Fruit fly (Drosophila melanogaster): ENCODE data around the gene Scsalpha2.

Gene Scsalpha2

DNA sequence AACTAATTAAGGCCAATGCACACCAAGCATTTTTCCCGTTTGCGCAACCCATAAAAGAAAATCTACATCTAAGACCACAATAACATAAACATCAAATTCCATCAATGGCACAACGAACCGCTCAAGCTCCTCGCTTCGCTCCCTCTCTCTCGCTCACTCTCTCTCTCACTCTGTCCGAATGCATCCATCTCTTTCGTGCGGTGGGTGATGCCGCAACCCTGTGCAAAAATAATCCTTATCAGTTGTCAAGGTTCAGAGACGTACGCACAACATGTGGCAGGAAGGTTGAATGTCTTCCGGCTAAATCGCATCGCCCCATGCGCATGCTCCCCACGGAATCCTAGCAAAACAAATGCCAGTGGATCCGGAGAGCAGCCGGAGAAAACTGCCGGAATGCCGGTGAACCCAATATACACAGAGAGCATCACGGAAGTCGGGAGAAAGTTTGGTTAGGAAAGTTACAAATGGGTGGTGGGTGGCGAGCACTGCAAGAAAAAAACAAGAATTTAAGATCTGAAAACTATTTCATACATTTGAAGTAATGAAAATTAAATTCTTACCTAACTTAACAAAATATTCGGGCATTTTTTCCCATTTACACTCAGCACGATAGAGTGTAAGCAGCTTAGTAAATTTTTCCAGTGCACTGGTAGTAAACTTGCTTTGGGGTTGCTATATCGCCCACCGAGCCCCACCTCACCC is 36.0 kb upstream of the Scsalpha2 start (continued):
- TF ChIP-seq CG17802 (tag; optimal IDR thresholded peaks at IDR 0.05) (peak; percentile 74), psq (GFP tag; optimal IDR thresholded peaks at IDR 0.05) (peak; percentile 54), CG13624 (GFP tag; optimal IDR thresholded peaks at IDR 0.05) (peak; percentile 79), ERR (GFP tag; optimal IDR thresholded peaks at IDR 0.05) (peak; percentile 89), al (GFP tag; IDR thresholded peaks at IDR 0.05) (peak; percentile 89), wor (GFP tag; IDR thresholded peaks at IDR 0.05) (peak; percentile 90), pnt (GFP tag; optimal IDR thresholded peaks at IDR 0.05) (peak; percentile 81), CG11560 (tag; IDR thresholded peaks at IDR 0.05) (peak; percentile 83), HLH4C (GFP tag; IDR thresholded peaks at IDR 0.05; ENCODE audit: partially characterized antibody) (no peak), Six4 (GFP tag; optimal IDR thresholded peaks at IDR 0.05) (peak; percentile 85), CG4360 (GFP tag; IDR thresholded peaks at IDR 0.05) (peak; percentile 53), CG4707 (GFP tag; optimal IDR thresholded peaks at IDR 0.05) (peak; percentile 61), CG14014 (GFP tag; IDR thresholded peaks at IDR 0.05) (peak; percentile 97), CG8944 (GFP tag; optimal IDR thresholded peaks at IDR 0.05) (peak; percentile 83), gt (GFP tag; IDR thresholded peaks at IDR 0.05) (peak; percentile 69), Hr78 (GFP tag; optimal IDR thresholded peaks at IDR 0.05) (peak in 1 of 2 experiments; percentile 36), E2f2 (GFP tag; IDR thresholded peaks at IDR 0.05) (peak; percentile 79), Hr39 (optimal IDR thresholded peaks at IDR 0.05) (no peak), Taf1 (GFP tag; IDR thresholded peaks at IDR 0.05) (peak; percentile 96), da (GFP tag; optimal IDR thresholded peaks at IDR 0.05) (peak; percentile 68), CG13424 (tag; optimal IDR thresholded peaks at IDR 0.05) (peak; percentile 95), CG10267 (tag; optimal IDR thresholded peaks at IDR 0.05) (peak; percentile 81), NK7.1 (GFP tag; optimal IDR thresholded peaks at IDR 0.05) (peak; percentile 72), CG13123 (GFP tag; optimal IDR thresholded peaks at IDR 0.05) (peak; percentile 80), kay (GFP tag; optimal IDR thresholded peaks at IDR 0.05) (peak; percentile 89), CG9215 (GFP tag; IDR thresholded peaks at IDR 0.05) (peak; percentile 93), ssp (GFP tag; IDR thresholded peaks at IDR 0.05) (peak; percentile 85), CG3281 (GFP tag; optimal IDR thresholded peaks at IDR 0.05) (peak; percentile 96), Ravus (GFP tag; IDR thresholded peaks at IDR 0.05) (peak; percentile 88), Blimp-1 (GFP tag; optimal IDR thresholded peaks at IDR 0.05) (peak; percentile 88), disco-r (GFP tag; optimal IDR thresholded peaks at IDR 0.05) (peak; percentile 76), CG15011 (GFP tag; optimal IDR thresholded peaks at IDR 0.05) (peak; percentile 85), sim (GFP tag; IDR thresholded peaks at IDR 0.05) (peak; percentile 77), CG8478 (optimal IDR thresholded peaks at IDR 0.05) (no peak), Deaf1 (tag; optimal IDR thresholded peaks at IDR 0.05) (peak; percentile 70), nau (GFP tag; optimal IDR thresholded peaks at IDR 0.05) (peak; percentile 88), BtbVII (GFP tag; optimal IDR thresholded peaks at IDR 0.05) (peak; percentile 96), caup (GFP tag; optimal IDR thresholded peaks at IDR 0.05; ENCODE audit: severe bottlenecking) (peak; percentile 97), CG4820 (GFP tag; optimal IDR thresholded peaks at IDR 0.05) (peak; percentile 93), gsb (GFP tag; IDR thresholded peaks at IDR 0.05) (peak; percentile 90), prd (optimal IDR thresholded peaks at IDR 0.05) (no peak), prd (GFP tag; IDR thresholded peaks at IDR 0.05) (peak; percentile 95), pb (GFP tag; optimal IDR thresholded peaks at IDR 0.05) (peak; percentile 79), CG14965 (GFP tag; optimal IDR thresholded peaks at IDR 0.05; ENCODE audit: borderline replicate concordance) (peak; percentile 46), corto (GFP tag; optimal IDR thresholded peaks at IDR 0.05) (no peak), luna (GFP tag; optimal IDR thresholded peaks at IDR 0.05) (peak; percentile 61), pho (GFP tag; optimal IDR thresholded peaks at IDR 0.05) (peak; percentile 94), exex (tag; optimal IDR thresholded peaks at IDR 0.05) (peak; percentile 76), Doc3 (GFP tag; IDR thresholded peaks at IDR 0.05; ENCODE audit: partially characterized antibody) (no peak), tx (GFP tag; optimal IDR thresholded peaks at IDR 0.05) (peak; percentile 88)

Measured in whole organism, embryonic.